Fruit fly (Drosophila melanogaster) whole organism, adult: ENCODE results near the gene CycA.

Experiments
- bab1 ChIP-seq: fragments of 200-800 bp; sonication (Bioruptor generic); optimal IDR thresholded peaks from 3 replicates; lab custom pipeline; 2019; ENCODE audit warnings: missing biosample characterization, mild to moderate bottlenecking, missing genetic modification characterization, moderate library complexity
- cic ChIP-seq: fragments of 200-800 bp; sonication (Bioruptor generic); optimal IDR thresholded peaks from 2 replicates; lab custom pipeline; 2017; ENCODE audit warnings: missing biosample characterization, mild to moderate bottlenecking, missing genetic modification characterization, moderate library complexity
- kay ChIP-seq: fragments of 200-800 bp; sonication (Bioruptor generic); peaks from one replicate; lab custom pipeline; 2016; ENCODE audit warnings: missing biosample characterization, missing genetic modification characterization, borderline replicate concordance
- ovo ChIP-seq: fragments of 200-800 bp; sonication (Bioruptor generic); optimal IDR thresholded peaks from 2 replicates; lab custom pipeline; 2016; ENCODE audit warnings: missing biosample characterization, missing genetic modification characterization
- tj ChIP-seq: fragments of 200-800 bp; sonication (Bioruptor generic); optimal IDR thresholded peaks from 3 replicates; lab custom pipeline; 2017; ENCODE audit warnings: missing biosample characterization, mild to moderate bottlenecking, missing genetic modification characterization, moderate library complexity

- TF ChIP-seq ovo (GFP tag; lab: Kevin White, UChicago) (no peak), tj (GFP tag; lab: Kevin White, UChicago) (no peak), kay (no peak), cic (GFP tag; lab: Kevin White, UChicago) (no peak), bab1 (no peak)
Measured at dm6 chr3L:11874758-11875157, 41.4 kb upstream of the CycA start.
